Fruit fly (Drosophila melanogaster) S2 (cell line): ENCODE data around the gene CG42354.

ENCODE experiments used
- CG8478 ChIP-seq: fragments of >200 bp; optimal IDR thresholded peaks from 2 replicates; lab custom pipeline; 2018
- CTCF ChIP-seq, 2 experiments: fragments of >200 bp; optimal IDR thresholded peaks; 2 replicates each; lab custom pipeline; 2018

CG42354 gene

DNA sequence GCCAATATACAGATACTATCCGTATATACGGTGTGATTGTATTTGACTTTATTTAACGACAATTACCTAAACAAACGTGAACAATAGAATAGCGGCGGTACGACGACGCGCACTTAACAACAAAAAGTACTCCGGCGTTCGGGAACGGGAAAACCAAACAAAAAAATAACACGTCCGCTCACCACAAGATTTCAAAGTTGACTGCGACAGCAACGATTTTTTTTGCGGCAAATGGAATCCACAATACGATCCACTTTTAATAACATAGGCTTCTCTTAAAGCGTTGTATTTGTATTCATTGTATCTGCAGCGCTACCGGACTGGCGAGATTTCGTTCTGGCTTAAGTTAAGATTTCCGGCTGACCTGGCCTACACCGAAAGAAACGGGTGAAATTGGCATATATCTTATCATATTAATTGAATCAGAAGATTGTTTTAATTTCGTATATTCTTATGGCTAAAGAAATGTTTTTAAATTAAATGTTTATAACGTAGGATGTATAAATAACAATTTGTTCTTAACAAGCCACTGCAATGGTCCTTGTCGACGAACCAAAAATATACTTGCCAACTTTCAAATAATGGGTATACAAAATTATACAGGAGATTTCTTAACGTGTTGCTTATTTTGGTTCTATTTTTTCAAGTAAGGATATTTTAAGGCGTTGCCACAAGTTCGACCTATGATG is at the start of gene CG42354, which contains the start of gene CG42353:
CG42354 (minus strand) TSS at position 209 of the 689 bp plus-strand sequence.
CG42353 (minus strand) TSS at position 209 of the 689 bp plus-strand sequence.
- TF ChIP-seq CTCF (optimal IDR thresholded peaks at IDR 0.05; lab: Kevin White, UChicago) (peak; percentile 37 to 57), CG8478 (no peak)

- TF ChIP-seq CTCF (optimal IDR thresholded peaks at IDR 0.05; lab: Kevin White, UChicago): peak in 1 of 2 experiments; percentile 49
- TF ChIP-seq CG8478: no peak
Measured at dm6 chrX:16150560-16150959, 45.8 kb upstream of the CG42354 start.

- TF ChIP-seq CG8478 (no peak), CTCF (optimal IDR thresholded peaks at IDR 0.05; lab: Kevin White, UChicago) (peak; percentile 19 to 45)
Measured at dm6 chrX:16148974-16149373, 44.2 kb upstream of the CG42354 start, which contains the start of gene disco-r. disco-r (minus strand) TSS chrX:16148977.

DNA sequence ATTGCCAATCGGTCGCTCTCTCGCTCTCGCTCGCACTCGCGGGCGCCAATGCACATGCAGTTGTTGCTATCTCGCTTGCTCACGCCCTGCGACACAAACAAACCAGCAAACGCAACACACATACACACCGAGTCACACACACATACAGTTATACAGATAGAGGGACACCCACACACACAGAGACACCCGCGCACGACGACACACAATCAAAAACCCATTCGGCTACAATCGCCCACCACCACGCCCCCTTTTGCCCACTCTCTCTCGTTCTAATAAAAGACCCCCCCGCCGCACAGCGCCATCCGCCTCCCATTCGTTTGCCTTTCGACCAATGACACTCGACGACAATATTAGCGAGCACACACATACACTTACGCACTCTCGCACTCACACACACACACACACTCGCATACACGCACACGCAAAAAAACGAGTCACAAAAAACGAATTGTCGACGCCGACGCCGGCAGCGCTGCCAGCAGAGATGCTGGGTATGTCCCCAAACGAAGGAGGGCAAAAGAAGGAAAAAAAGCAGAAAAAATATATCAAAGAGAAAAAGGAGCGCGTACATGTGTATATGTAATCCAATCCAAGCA is 43.0 kb upstream of the CG42354 start:
- TF ChIP-seq CTCF (optimal IDR thresholded peaks at IDR 0.05; lab: Kevin White, UChicago) (peak in 1 of 2 experiments; percentile 48), CG8478 (no peak)

DNA sequence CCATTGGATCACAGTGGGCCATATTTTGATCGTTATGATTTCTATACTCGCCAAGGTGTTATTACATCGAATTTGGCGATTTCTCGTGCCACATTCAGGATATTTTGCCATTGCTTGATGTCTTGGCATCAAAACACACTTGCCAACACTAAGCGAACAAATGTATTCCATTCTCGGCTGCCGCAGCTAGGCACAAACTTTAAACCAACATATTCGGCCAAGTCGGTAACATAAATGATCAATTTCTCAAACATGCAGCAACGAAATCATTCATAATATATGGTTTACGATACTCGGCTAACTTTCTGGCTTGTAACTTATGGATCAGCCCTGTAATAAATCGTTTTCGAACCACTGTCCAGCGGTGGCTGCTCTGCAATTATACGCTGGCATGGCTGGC is 38.3 kb upstream of the CG42354 start:
- TF ChIP-seq CG8478: no peak
- TF ChIP-seq CTCF (optimal IDR thresholded peaks at IDR 0.05; lab: Kevin White, UChicago): no peak

DNA sequence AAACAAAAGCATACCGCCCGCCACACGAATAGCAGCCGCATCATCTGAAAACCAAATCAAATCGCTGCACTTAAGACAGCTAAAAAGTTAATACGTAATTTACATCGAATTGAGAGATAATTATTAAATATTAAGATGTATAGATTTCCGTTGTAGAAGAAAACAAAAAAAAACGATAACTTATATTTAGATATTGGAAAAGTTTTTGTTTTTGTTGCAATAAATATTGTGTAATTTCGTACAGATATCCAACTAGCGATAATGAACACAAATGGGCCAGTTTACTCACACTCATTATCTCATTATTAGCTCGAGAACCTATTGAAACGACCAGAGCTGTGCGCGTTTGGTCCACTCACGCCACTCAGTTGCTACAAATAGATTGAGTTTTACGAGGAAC is 35.9 kb upstream of the CG42354 start:
- TF ChIP-seq CG8478 (no peak), CTCF (optimal IDR thresholded peaks at IDR 0.05; lab: Kevin White, UChicago) (no peak)

dm6 chrX:16139030-16139429 is 34.3 kb upstream of the CG42354 start:
- no peak for TF ChIP-seq CTCF (optimal IDR thresholded peaks at IDR 0.05; lab: Kevin White, UChicago)
- no peak for TF ChIP-seq CG8478

DNA sequence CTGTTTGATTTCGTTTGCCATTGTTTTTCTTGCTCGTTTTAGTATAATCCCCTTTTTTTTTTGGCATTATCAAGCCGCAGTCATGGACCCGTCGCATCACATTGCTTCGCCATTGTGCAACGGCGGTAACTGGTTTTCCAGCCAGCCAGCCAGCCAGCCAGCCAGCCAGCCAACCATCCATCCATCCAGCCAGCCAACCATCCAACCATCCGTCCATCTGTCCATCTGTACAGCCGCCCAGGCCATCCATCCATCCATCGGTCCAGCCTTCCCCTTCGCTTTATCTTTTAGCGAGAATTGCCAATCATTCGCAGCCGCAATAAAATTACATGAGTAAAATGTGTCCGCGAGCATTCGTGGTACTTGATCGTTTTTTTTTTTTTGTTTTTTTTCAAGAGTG is 31.2 kb upstream of the CG42354 start:
- TF ChIP-seq CTCF (optimal IDR thresholded peaks at IDR 0.05; lab: Kevin White, UChicago) (no peak), CG8478 (no peak)

- TF ChIP-seq CTCF (optimal IDR thresholded peaks at IDR 0.05; lab: Kevin White, UChicago) (no peak), CG8478 (no peak)
Measured at dm6 chrX:16135391-16135790, 30.6 kb upstream of the CG42354 start.

- no peak for TF ChIP-seq CG8478
- TF ChIP-seq CTCF (optimal IDR thresholded peaks at IDR 0.05; lab: Kevin White, UChicago): no peak
Measured at dm6 chrX:16124236-16124635, 19.5 kb upstream of the CG42354 start.

DNA sequence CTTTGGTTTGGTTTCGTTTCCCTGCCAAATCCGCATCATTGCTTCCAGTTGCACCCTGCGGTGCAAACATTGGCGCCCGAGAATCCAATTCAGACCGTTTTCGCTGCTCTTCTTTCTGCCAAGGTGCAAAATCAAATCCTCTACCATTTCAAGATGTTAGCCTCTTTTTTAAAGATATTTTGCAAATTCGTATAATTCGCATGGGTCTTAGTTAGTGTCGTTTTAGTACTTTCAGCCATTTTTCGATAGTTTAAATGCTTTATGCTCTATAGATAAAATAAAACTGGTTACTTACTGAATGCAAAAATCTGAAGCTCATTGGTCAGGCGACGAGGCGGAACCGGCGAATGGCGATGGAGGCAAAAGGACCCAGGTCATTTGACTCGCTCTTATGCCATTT is 6.9 kb upstream of the CG42354 start:
- TF ChIP-seq CG8478 (no peak), CTCF (optimal IDR thresholded peaks at IDR 0.05; lab: Kevin White, UChicago) (no peak)

DNA sequence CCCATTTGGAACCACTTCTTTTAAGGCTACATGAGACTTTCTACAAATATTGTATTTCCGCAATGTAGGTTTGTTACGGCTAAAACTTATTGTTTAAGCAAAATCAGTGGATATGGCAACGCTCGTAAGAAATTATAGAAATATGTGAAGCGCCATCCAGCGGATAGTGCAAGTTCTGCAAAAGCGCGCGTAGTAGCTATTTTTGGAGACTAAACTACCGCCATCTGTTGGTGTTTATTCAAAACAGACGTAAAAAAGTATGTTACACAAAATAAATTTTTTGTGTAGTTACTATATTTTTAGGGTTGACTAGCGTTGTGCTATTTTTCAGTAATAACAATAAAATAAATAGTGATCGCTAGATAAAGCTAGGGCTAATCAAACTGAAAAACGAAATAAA is 969 bp upstream of the CG42354 start:
- TF ChIP-seq CG8478: no peak
- TF ChIP-seq CTCF (optimal IDR thresholded peaks at IDR 0.05; lab: Kevin White, UChicago): peak; percentile 91 to 96

DNA sequence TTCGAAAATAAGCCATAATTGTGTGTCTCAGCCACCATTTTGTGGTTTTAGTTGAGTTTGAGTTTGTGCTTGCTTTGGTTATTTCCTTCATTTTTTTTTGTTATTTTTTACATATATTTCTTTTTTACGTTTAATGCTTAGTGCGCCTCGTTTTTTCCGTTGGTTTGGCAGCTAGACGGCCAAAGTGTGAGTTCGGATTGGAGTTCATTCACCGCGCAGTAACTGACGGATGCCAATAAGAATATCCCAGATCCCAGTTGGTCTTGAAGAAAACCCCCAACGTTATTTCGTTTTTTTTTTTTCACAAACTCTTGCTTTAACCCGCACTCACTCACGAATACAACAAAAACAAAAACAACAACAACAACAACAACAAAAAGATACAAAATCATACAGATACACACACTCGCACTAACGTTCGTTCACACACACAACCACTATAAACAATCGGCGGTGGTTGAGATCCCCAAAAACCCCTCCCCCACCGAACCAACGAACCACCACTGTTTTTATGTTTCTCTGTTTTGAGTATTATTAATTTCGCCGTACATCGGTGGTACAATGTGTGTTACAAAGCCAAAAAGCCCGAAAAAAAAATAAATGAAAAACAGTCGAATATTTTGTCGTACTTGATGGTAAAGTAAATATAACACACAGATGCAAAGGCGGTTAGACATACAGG is 549 bp downstream of the CG42354 start:
- no peak for TF ChIP-seq CTCF (optimal IDR thresholded peaks at IDR 0.05; lab: Kevin White, UChicago)
- no peak for TF ChIP-seq CG8478

DNA sequence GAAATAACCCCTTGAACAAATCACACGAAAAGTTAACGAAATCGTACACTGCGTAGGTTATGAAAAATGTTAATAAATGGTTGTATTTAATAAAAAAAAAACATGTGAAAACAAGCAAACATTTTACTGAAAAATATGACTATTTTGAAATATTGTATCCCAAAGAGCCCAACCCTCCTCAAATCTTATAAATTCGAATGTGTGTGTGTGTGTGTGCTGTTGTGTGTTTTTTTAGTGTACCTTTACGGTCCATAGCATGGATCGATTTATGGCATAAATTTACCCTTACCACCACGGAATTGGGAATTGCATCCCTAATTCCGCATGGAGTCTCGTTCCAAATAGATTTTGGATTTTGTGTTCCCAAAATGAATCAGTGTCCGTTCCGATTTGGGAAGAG is 1.3 kb downstream of the CG42354 start:
- no peak for TF ChIP-seq CTCF (optimal IDR thresholded peaks at IDR 0.05; lab: Kevin White, UChicago)
- no peak for TF ChIP-seq CG8478

dm6 chrX:16102338-16103218 is 2.2 kb downstream of the CG42354 start:
- TF ChIP-seq CTCF (optimal IDR thresholded peaks at IDR 0.05; lab: Kevin White, UChicago): no peak
